ENCODE assay signal across 1 worm cellular context in genomic region chrII:12672512-12672911, ce11.
TF ChIP-seq lines count a peak whose summit lies in the region.

No protein-coding gene starts in this region.

TF ChIP-seq in whole organism, L1 larva, 84 proteins besides CTCF, POLR2A, EP300 and RAD21 (continued from another document):
- TF ChIP-seq nhr-19 (GFP tag; conservative IDR thresholded peaks at IDR 0.05; lab: Robert Waterston, UW) (0 out of 2 replicates have a peak, but pooled peaks have one; percentile 4), grh-1 (GFP tag; IDR thresholded peaks at IDR 0.05; lab: Robert Waterston, UW) (no peak)
TF ChIP-seq in whole organism, L1 larva: peak in this region for 3.
